Worm (Caenorhabditis elegans) whole organism, L4/young adult: Measurements from ENCODE around the gene C14C10.10.

ENCODE experiments used
- W03F9.2 ChIP-seq: fragments of 150-350 bp; optimal IDR thresholded peaks from 2 replicates; lab custom pipeline; 2014; ENCODE audit warnings: missing biosample characterization, missing genetic modification characterization
- dao-5 ChIP-seq: sonication (generic microtip); optimal IDR thresholded peaks from 2 replicates; lab custom pipeline; 2016; ENCODE audit warnings: missing genotype, missing genetic modification characterization, moderate library complexity, missing compliant biosample characterization
- him-1 ChIP-seq: sonication (generic microtip); optimal IDR thresholded peaks from 2 replicates; lab custom pipeline; 2016; ENCODE audit warnings: missing genotype, missing genetic modification reagents, missing genetic modification characterization, missing compliant biosample characterization

DNA sequence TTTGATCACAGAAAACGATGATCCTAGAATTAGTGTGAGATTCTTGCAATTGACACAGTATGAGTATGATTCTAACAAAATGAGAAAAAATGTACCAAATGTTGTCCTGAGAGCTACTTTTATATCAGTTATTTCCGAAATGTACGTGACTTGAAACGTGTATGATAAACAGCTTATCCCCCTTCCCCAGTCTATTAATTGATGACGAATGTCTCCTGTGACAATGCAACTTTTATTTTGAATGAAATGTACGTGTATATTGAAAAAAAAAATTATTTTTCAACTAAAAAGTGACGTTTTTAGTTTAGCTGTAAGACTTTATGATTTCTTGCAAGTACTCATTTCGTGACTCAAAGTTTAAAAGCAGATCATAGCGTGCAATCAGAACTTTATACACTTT is 28.7 kb downstream of the C14C10.10 start:
- no peak for TF ChIP-seq him-1
- no peak for TF ChIP-seq W03F9.2 (tag; lab: Kevin White, UChicago)
- no peak for TF ChIP-seq dao-5 (tag; lab: Kevin White, UChicago)
